Worm (Caenorhabditis elegans) whole organism, L3 larva: Measurements from ENCODE around the gene yars-2.

ENCODE experiments used
- ZK546.5 ChIP-seq: sonication (generic microtip); optimal IDR thresholded peaks from 2 replicates; lab custom pipeline; 2017; ENCODE audit warnings: missing biosample characterization, missing genetic modification characterization
- ceh-16 ChIP-seq: sonication (generic microtip); optimal IDR thresholded peaks from 2 replicates; lab custom pipeline; 2017; ENCODE audit warnings: missing biosample characterization, missing genetic modification characterization
- ceh-82 ChIP-seq: fragments of 150-350 bp; optimal IDR thresholded peaks from 2 replicates; lab custom pipeline; 2014; ENCODE audit warnings: missing biosample characterization, missing genetic modification characterization
- daf-12 ChIP-seq: fragments of 150-350 bp; optimal IDR thresholded peaks from 2 replicates; lab custom pipeline; 2014; ENCODE audit warnings: missing biosample characterization, missing genetic modification reagents, missing genetic modification characterization
- elt-1 ChIP-seq: fragments of 150-350 bp; optimal IDR thresholded peaks from 2 replicates; lab custom pipeline; 2014; ENCODE audit warnings: missing biosample characterization, missing genetic modification characterization
- elt-2 ChIP-seq: sonication (generic microtip); optimal IDR thresholded peaks from 2 replicates; lab custom pipeline; 2016; ENCODE audit warnings: missing genetic modification reagents, mild to moderate bottlenecking, missing genetic modification characterization, missing compliant biosample characterization
- elt-3 ChIP-seq, 3 experiments: fragments of 150-350 bp in 1 of 3; sonication (generic microtip) in 2 of 3; optimal IDR thresholded peaks; 2 replicates in 2 of 3; 4 replicates in 1 of 3; lab custom pipeline; 2014 to 2017; ENCODE audit warnings: missing biosample characterization in 3 of 3, missing genetic modification characterization in 3 of 3
- fkh-10 ChIP-seq: sonication (generic microtip); optimal IDR thresholded peaks from 2 replicates; lab custom pipeline; 2017; ENCODE audit warnings: missing biosample characterization, missing genetic modification reagents, missing genetic modification characterization
- hmg-11 ChIP-seq: sonication (generic microtip); optimal IDR thresholded peaks from 2 replicates; lab custom pipeline; 2016; ENCODE audit warnings: missing genetic modification characterization, missing compliant biosample characterization
- jun-1 ChIP-seq: fragments of 150-350 bp; optimal IDR thresholded peaks from 2 replicates; lab custom pipeline; 2014; ENCODE audit warnings: missing biosample characterization, missing genetic modification reagents, missing genetic modification characterization
- lin-39 ChIP-seq: fragments of 150-350 bp; optimal IDR thresholded peaks from 2 replicates; lab custom pipeline; 2018; ENCODE audit warnings: missing biosample characterization, missing genetic modification reagents, missing genetic modification characterization
- nhr-12 ChIP-seq: fragments of 150-350 bp; optimal IDR thresholded peaks from 2 replicates; lab custom pipeline; 2014; ENCODE audit warnings: missing biosample characterization, missing genetic modification characterization

- TF ChIP-seq ceh-16 (tag; lab: Kevin White, UChicago) (no peak), elt-2 (tag; lab: Kevin White, UChicago) (no peak), jun-1 (no peak), lin-39 (no peak), ZK546.5 (tag; lab: Kevin White, UChicago) (no peak), hmg-11 (tag; lab: Kevin White, UChicago) (no peak), elt-1 (no peak), nhr-12 (tag; lab: Kevin White, UChicago) (no peak), ceh-82 (tag; lab: Kevin White, UChicago) (no peak), elt-3 (tag; optimal IDR thresholded peaks at IDR 0.05; lab: Kevin White, UChicago) (no peak), daf-12 (tag; lab: Kevin White, UChicago) (no peak), fkh-10 (GFP tag; lab: Kevin White, UChicago) (no peak)
Measured at ce11 chrIV:4744167-4744566, 31.7 kb upstream of the yars-2 start, which contains the start of gene hoe-1.
